Fruit fly (Drosophila melanogaster) whole organism, embryonic: ENCODE results near the gene CHOp24.

Experiments
- Aef1 ChIP-seq: fragments of 200-800 bp; sonication (Bioruptor generic); IDR thresholded peaks from 3 replicates; pipeline ENCODE4 v1.3.6; 2022; ENCODE audit warnings: missing biosample characterization, missing genetic modification characterization
- B-H1 ChIP-seq: fragments of 200-800 bp; sonication (Bioruptor generic); IDR thresholded peaks from 3 replicates; pipeline ENCODE4 v1.3.6; 2022; ENCODE audit warnings: missing biosample characterization, missing genetic modification characterization
- CG10321 ChIP-seq: fragments of 200-800 bp; sonication (Bioruptor generic); IDR thresholded peaks from 2 replicates; pipeline ENCODE4 v1.3.6; 2022; ENCODE audit warnings: missing biosample characterization, missing genetic modification characterization
- CG13296 ChIP-seq: fragments of 200-800 bp; sonication (Bioruptor generic); optimal IDR thresholded peaks from 3 replicates; lab custom pipeline; 2018; ENCODE audit warnings: missing biosample characterization, mild to moderate bottlenecking, missing genetic modification characterization
- CG13775 ChIP-seq: fragments of 200-800 bp; sonication (Bioruptor generic); optimal IDR thresholded peaks from 3 replicates; lab custom pipeline; 2017; ENCODE audit warnings: missing biosample characterization, mild to moderate bottlenecking, missing genetic modification characterization
- CG14014 ChIP-seq: fragments of 200-800 bp; sonication (Bioruptor generic); IDR thresholded peaks from 2 replicates; pipeline ENCODE4 v1.3.6; 2022; ENCODE audit warnings: missing biosample characterization, missing genetic modification characterization
- CG15269 ChIP-seq: fragments of 200-800 bp; sonication (Bioruptor generic); optimal IDR thresholded peaks from 2 replicates; lab custom pipeline; 2018; ENCODE audit warnings: missing biosample characterization, mild to moderate bottlenecking, missing genetic modification characterization, moderate library complexity
- CG17186 ChIP-seq: fragments of 200-800 bp; sonication (Bioruptor generic); optimal IDR thresholded peaks from 3 replicates; lab custom pipeline; 2017; ENCODE audit warnings: missing biosample characterization, missing genetic modification reagents, missing genetic modification characterization
- CG17359 ChIP-seq: fragments of 200-800 bp; sonication (Bioruptor generic); optimal IDR thresholded peaks from 3 replicates; lab custom pipeline; 2018; ENCODE audit warnings: missing biosample characterization, mild to moderate bottlenecking, missing genetic modification characterization, moderate library complexity
- CG17568 ChIP-seq: fragments of 200-800 bp; sonication (Bioruptor generic); optimal IDR thresholded peaks from 2 replicates; lab custom pipeline; 2018; ENCODE audit warnings: missing biosample characterization, mild to moderate bottlenecking, missing genetic modification characterization, moderate library complexity
- CG2712 ChIP-seq: fragments of 200-800 bp; optimal IDR thresholded peaks from 3 replicates; lab custom pipeline; 2019; ENCODE audit warnings: missing biosample characterization, mild to moderate bottlenecking, missing genetic modification characterization, moderate library complexity
- CG3065 ChIP-seq: fragments of 200-800 bp; sonication (Bioruptor generic); optimal IDR thresholded peaks from 2 replicates; lab custom pipeline; 2016; ENCODE audit warnings: missing biosample characterization, missing genetic modification characterization
- CG6689 ChIP-seq: fragments of 200-800 bp; sonication (Bioruptor generic); IDR thresholded peaks from 2 replicates; pipeline ENCODE4 v1.3.6; 2022; ENCODE audit warnings: missing biosample characterization, missing genetic modification characterization
- CG7839 ChIP-seq: fragments of 200-800 bp; sonication (Bioruptor generic); optimal IDR thresholded peaks from 3 replicates; lab custom pipeline; 2018; ENCODE audit warnings: missing biosample characterization, mild to moderate bottlenecking, missing genetic modification characterization, moderate library complexity
- Dll ChIP-seq: fragments of 200-800 bp; sonication (Bioruptor generic); IDR thresholded peaks from 4 replicates; pipeline ENCODE4 v1.3.6; 2022; ENCODE audit warnings: missing biosample characterization, missing genetic modification characterization; ENCODE audit not compliant: partially characterized antibody
- Dref ChIP-seq: fragments of 200-800 bp; sonication (Bioruptor generic); IDR thresholded peaks from 2 replicates; pipeline ENCODE4 v1.3.6; 2022; ENCODE audit warnings: missing biosample characterization, missing genetic modification characterization
- E2f2 ChIP-seq: fragments of 200-800 bp; sonication (Bioruptor generic); IDR thresholded peaks from 2 replicates; pipeline ENCODE4 v1.3.6; 2022; ENCODE audit warnings: missing biosample characterization, missing genetic modification characterization
- ERR ChIP-seq: fragments of 200-800 bp; sonication (Bioruptor generic); optimal IDR thresholded peaks from 2 replicates; lab custom pipeline; 2016; ENCODE audit warnings: missing biosample characterization, missing genetic modification characterization
- Fer3 ChIP-seq: fragments of 200-800 bp; sonication (Bioruptor generic); optimal IDR thresholded peaks from 2 replicates; lab custom pipeline; 2018; ENCODE audit warnings: missing biosample characterization, mild to moderate bottlenecking, missing genetic modification characterization, moderate library complexity
- Gsc ChIP-seq: fragments of 200-800 bp; sonication (Bioruptor generic); IDR thresholded peaks from 2 replicates; pipeline ENCODE4 v1.3.6; 2022; ENCODE audit warnings: missing biosample characterization, missing genetic modification characterization
- HmgD ChIP-seq: fragments of 200-800 bp; sonication (Bioruptor generic); optimal IDR thresholded peaks from 3 replicates; lab custom pipeline; 2016; ENCODE audit warnings: missing biosample characterization, missing genetic modification characterization
- Mad ChIP-seq: fragments of 200-800 bp; sonication (Bioruptor generic); optimal IDR thresholded peaks from 2 replicates; lab custom pipeline; 2016; ENCODE audit warnings: missing biosample characterization, missing genetic modification characterization
- Neu2 ChIP-seq: fragments of 200-800 bp; sonication (Bioruptor generic); optimal IDR thresholded peaks from 3 replicates; lab custom pipeline; 2016; ENCODE audit warnings: missing biosample characterization, missing genetic modification characterization, borderline replicate concordance
- Pdp1 ChIP-seq, 2 experiments: fragments of 200-800 bp; sonication (Bioruptor generic); optimal IDR thresholded peaks; 3 replicates each; lab custom pipeline; 2016; ENCODE audit warnings: missing biosample characterization in 2 of 2, missing genetic modification characterization in 2 of 2, mild to moderate bottlenecking in 1 of 2, moderate library complexity in 1 of 2
- Sry-β ChIP-seq: fragments of 200-800 bp; sonication (Bioruptor generic); optimal IDR thresholded peaks from 2 replicates; lab custom pipeline; 2018; ENCODE audit warnings: missing biosample characterization, mild to moderate bottlenecking, missing genetic modification characterization, moderate library complexity
- Stat92E ChIP-seq, 3 experiments: fragments of >200 bp in 2 of 3; fragments of 200-800 bp in 1 of 3; sonication (Bioruptor generic) in 1 of 3; optimal IDR thresholded peaks; 2 replicates each; lab custom pipeline; 2017 to 2019; ENCODE audit warnings: missing biosample characterization in 3 of 3, missing genetic modification characterization in 3 of 3, mild to moderate bottlenecking in 1 of 3, moderate library complexity in 1 of 3
- Tbp ChIP-seq: fragments of >200 bp; optimal IDR thresholded peaks from 2 replicates; lab custom pipeline; 2018; ENCODE audit warnings: missing biosample characterization, missing genetic modification characterization
- ap ChIP-seq: fragments of 200-800 bp; sonication (Bioruptor generic); IDR thresholded peaks from 2 replicates; pipeline ENCODE4 v1.3.6; 2022; ENCODE audit warnings: missing biosample characterization, missing genetic modification characterization
- bcd ChIP-seq: fragments of 200-800 bp; sonication (Bioruptor generic); optimal IDR thresholded peaks from 2 replicates; lab custom pipeline; 2017; ENCODE audit warnings: missing biosample characterization, mild to moderate bottlenecking, missing genetic modification characterization
- btn ChIP-seq: fragments of 200-800 bp; sonication (Bioruptor generic); optimal IDR thresholded peaks from 2 replicates; lab custom pipeline; 2016; ENCODE audit warnings: missing biosample characterization, missing genetic modification characterization
- chif ChIP-seq, 2 experiments: fragments of 200-800 bp; sonication (Bioruptor generic); optimal IDR thresholded peaks; 3 replicates each; lab custom pipeline; 2016; ENCODE audit warnings: missing biosample characterization in 2 of 2, missing genetic modification characterization in 2 of 2
- croc ChIP-seq: fragments of 200-800 bp; sonication (Bioruptor generic); conservative IDR thresholded peaks from 3 replicates; pipeline ENCODE4 v1.3.6; 2022; ENCODE audit warnings: missing biosample characterization, missing genetic modification characterization
- da ChIP-seq: fragments of 200-800 bp; sonication (Bioruptor generic); optimal IDR thresholded peaks from 2 replicates; lab custom pipeline; 2016; ENCODE audit warnings: missing biosample characterization, missing genetic modification characterization
- dimm ChIP-seq: fragments of 200-800 bp; sonication (Bioruptor generic); IDR thresholded peaks from 2 replicates; pipeline ENCODE4 v1.3.6; 2022; ENCODE audit warnings: missing biosample characterization, missing genetic modification characterization
- dm ChIP-seq: fragments of 200-800 bp; sonication (Bioruptor generic); optimal IDR thresholded peaks from 3 replicates; lab custom pipeline; 2016; ENCODE audit warnings: missing biosample characterization, missing genetic modification characterization
- dmrt11E ChIP-seq: fragments of 200-800 bp; sonication (Bioruptor generic); optimal IDR thresholded peaks from 3 replicates; lab custom pipeline; 2018; ENCODE audit warnings: missing biosample characterization, mild to moderate bottlenecking, missing genetic modification characterization, moderate library complexity
- dmrt99B ChIP-seq: fragments of 200-800 bp; sonication (Bioruptor generic); optimal IDR thresholded peaks from 2 replicates; lab custom pipeline; 2018; ENCODE audit warnings: missing biosample characterization, mild to moderate bottlenecking, missing genetic modification characterization, moderate library complexity
- dpn ChIP-seq, 2 experiments: fragments of 200-800 bp; sonication (Bioruptor generic); optimal IDR thresholded peaks; 3 replicates each; lab custom pipeline; 2016; ENCODE audit warnings: missing biosample characterization in 2 of 2, missing genetic modification characterization in 2 of 2
- fd96Cb ChIP-seq: fragments of 200-800 bp; sonication (Bioruptor generic); optimal IDR thresholded peaks from 2 replicates; lab custom pipeline; 2018; ENCODE audit warnings: missing biosample characterization, mild to moderate bottlenecking, missing genetic modification characterization, moderate library complexity
- gem ChIP-seq: fragments of 200-800 bp; sonication (Bioruptor generic); optimal IDR thresholded peaks from 2 replicates; lab custom pipeline; 2019; ENCODE audit warnings: missing biosample characterization, mild to moderate bottlenecking, missing genetic modification characterization, moderate library complexity
- gsb ChIP-seq: fragments of 200-800 bp; sonication (Bioruptor generic); IDR thresholded peaks from 2 replicates; pipeline ENCODE4 v1.3.6; 2022; ENCODE audit warnings: missing biosample characterization, missing genetic modification characterization
- hb ChIP-seq: fragments of 200-800 bp; sonication (Bioruptor generic); IDR thresholded peaks from 3 replicates; pipeline ENCODE4 v1.3.6; 2022; ENCODE audit warnings: missing biosample characterization, missing genetic modification characterization; ENCODE audit not compliant: partially characterized antibody
- jigr1 ChIP-seq: fragments of 200-800 bp; sonication (Bioruptor generic); IDR thresholded peaks from 3 replicates; pipeline ENCODE4 v1.3.6; 2022; ENCODE audit warnings: missing biosample characterization, missing genetic modification characterization
- kah ChIP-seq: fragments of 200-800 bp; sonication (Bioruptor generic); optimal IDR thresholded peaks from 2 replicates; lab custom pipeline; 2018; ENCODE audit warnings: missing biosample characterization, mild to moderate bottlenecking, missing genetic modification characterization
- nmo ChIP-seq: fragments of 200-800 bp; sonication (Bioruptor generic); optimal IDR thresholded peaks from 2 replicates; lab custom pipeline; 2018; ENCODE audit warnings: missing biosample characterization, mild to moderate bottlenecking, missing genetic modification characterization, moderate library complexity
- ro ChIP-seq: fragments of 200-800 bp; sonication (Bioruptor generic); IDR thresholded peaks from 2 replicates; pipeline ENCODE4 v1.3.6; 2022; ENCODE audit warnings: missing biosample characterization, missing genetic modification characterization
- sens-2 ChIP-seq: fragments of 200-800 bp; sonication (Bioruptor generic); IDR thresholded peaks from 2 replicates; pipeline ENCODE4 v1.3.6; 2022; ENCODE audit warnings: missing biosample characterization, missing genetic modification characterization
- so ChIP-seq: fragments of 200-800 bp; sonication (Bioruptor generic); IDR thresholded peaks from 3 replicates; pipeline ENCODE4 v1.3.6; 2022; ENCODE audit warnings: missing biosample characterization, missing genetic modification characterization
- sug ChIP-seq: fragments of 200-800 bp; optimal IDR thresholded peaks from 2 replicates; lab custom pipeline; 2019; ENCODE audit warnings: missing biosample characterization, mild to moderate bottlenecking, missing genetic modification characterization, moderate library complexity
- trh ChIP-seq: fragments of 200-800 bp; sonication (Bioruptor generic); optimal IDR thresholded peaks from 2 replicates; lab custom pipeline; 2016; ENCODE audit warnings: missing biosample characterization, missing genetic modification characterization

CHOp24 gene

DNA sequence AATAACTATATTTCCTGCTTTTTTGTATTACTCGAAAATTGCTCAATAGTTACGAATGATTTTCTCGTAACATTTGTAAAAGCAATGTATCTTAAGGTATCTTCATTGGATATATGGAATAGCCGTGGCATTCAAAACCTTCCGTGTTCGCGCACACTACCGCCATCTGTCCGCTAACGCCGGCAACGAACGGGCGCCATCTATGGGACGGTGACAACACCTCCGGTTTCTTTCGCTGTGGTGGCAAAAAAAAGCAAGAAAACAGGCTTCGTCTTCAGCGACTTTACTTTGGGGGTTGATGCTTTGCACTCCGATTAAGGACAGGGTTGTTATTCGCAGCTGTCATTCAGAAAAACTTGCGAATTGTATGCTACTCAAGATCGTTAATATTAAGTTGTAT lies 33.6 kb upstream of the CHOp24 start (continued):
- TF ChIP-seq CG15269 (tag; lab: Kevin White, UChicago) (peak; percentile 49), jigr1 (GFP tag; lab: Robert Waterston, UW) (no peak), CG14014 (GFP tag; lab: Robert Waterston, UW) (peak; percentile 44; the same call in 1 of the 2 replicates), Stat92E (GFP tag; optimal IDR thresholded peaks at IDR 0.05; lab: Kevin White, UChicago) (no peak), Neu2 (GFP tag; lab: Kevin White, UChicago) (no peak), CG13775 (GFP tag; lab: Kevin White, UChicago) (peak; percentile 48), btn (GFP tag; lab: Kevin White, UChicago) (peak; percentile 0), Aef1 (no peak), ERR (GFP tag; lab: Kevin White, UChicago) (no peak), dimm (GFP tag; lab: Robert Waterston, UW) (peak; percentile 43; the same call in 1 of the 2 replicates), nmo (GFP tag; lab: Kevin White, UChicago) (peak; percentile 28), chif (GFP tag; optimal IDR thresholded peaks at IDR 0.05; lab: Kevin White, UChicago) (peak; percentile 44 to 84), Sry-β (GFP tag; lab: Kevin White, UChicago) (peak; percentile 8), Mad (GFP tag; lab: Kevin White, UChicago) (peak; percentile 38), kah (GFP tag; lab: Kevin White, UChicago) (peak; percentile 35), CG17568 (GFP tag; lab: Kevin White, UChicago) (peak; percentile 40), HmgD (GFP tag; lab: Kevin White, UChicago) (peak; percentile 61), dmrt11E (tag; lab: Kevin White, UChicago) (peak; percentile 63), Gsc (GFP tag; lab: Robert Waterston, UW) (no peak), bcd (GFP tag; lab: Kevin White, UChicago) (peak; percentile 43), croc (GFP tag; lab: Robert Waterston, UW) (peak; percentile 17; the same call in 1 of the 3 replicates), CG17186 (no peak), CG6689 (GFP tag; lab: Robert Waterston, UW) (peak; percentile 46; the same call in 1 of the 2 replicates), da (GFP tag; lab: Kevin White, UChicago) (peak; percentile 17), CG13296 (GFP tag; lab: Kevin White, UChicago) (peak; percentile 12), ro (GFP tag; lab: Robert Waterston, UW) (no peak), Dll (GFP tag; lab: Robert Waterston, UW) (no peak), CG17359 (tag; lab: Kevin White, UChicago) (peak; percentile 49), fd96Cb (tag; lab: Kevin White, UChicago) (no peak), Pdp1 (GFP tag; optimal IDR thresholded peaks at IDR 0.05; lab: Kevin White, UChicago) (peak; percentile 21 to 54), dm (GFP tag; lab: Kevin White, UChicago) (peak; percentile 2), CG3065 (GFP tag; lab: Kevin White, UChicago) (peak; percentile 23), E2f2 (GFP tag; lab: Robert Waterston, UW) (peak; percentile 41), dpn (GFP tag; optimal IDR thresholded peaks at IDR 0.05; lab: Kevin White, UChicago) (peak; percentile 52 to 69), hb (GFP tag; lab: Robert Waterston, UW) (no peak), Dref (GFP tag; lab: Robert Waterston, UW) (no peak), B-H1 (GFP tag; lab: Robert Waterston, UW) (no peak), gem (tag; lab: Kevin White, UChicago) (peak; percentile 45), CG10321 (GFP tag; lab: Robert Waterston, UW) (no peak), so (0 out of 3 replicates have a peak, but pooled peaks have one; percentile 43), Tbp (GFP tag; lab: Kevin White, UChicago) (no peak), Fer3 (tag; lab: Kevin White, UChicago) (no peak), CG2712 (tag; lab: Kevin White, UChicago) (peak; percentile 46), dmrt99B (tag; lab: Kevin White, UChicago) (peak; percentile 44), gsb (GFP tag; lab: Robert Waterston, UW) (0 out of 2 replicates have a peak, but pooled peaks have one; percentile 6), sug (tag; lab: Kevin White, UChicago) (no peak), CG7839 (peak; percentile 53), ap (GFP tag; lab: Robert Waterston, UW) (0 out of 2 replicates have a peak, but pooled peaks have one; percentile 7), sens-2 (GFP tag; lab: Robert Waterston, UW) (peak; percentile 39; the same call in 1 of the 2 replicates), trh (GFP tag; lab: Kevin White, UChicago) (no peak)
